Fruit fly (Drosophila melanogaster): Measurements from ENCODE around the gene CG14929.

DNA sequence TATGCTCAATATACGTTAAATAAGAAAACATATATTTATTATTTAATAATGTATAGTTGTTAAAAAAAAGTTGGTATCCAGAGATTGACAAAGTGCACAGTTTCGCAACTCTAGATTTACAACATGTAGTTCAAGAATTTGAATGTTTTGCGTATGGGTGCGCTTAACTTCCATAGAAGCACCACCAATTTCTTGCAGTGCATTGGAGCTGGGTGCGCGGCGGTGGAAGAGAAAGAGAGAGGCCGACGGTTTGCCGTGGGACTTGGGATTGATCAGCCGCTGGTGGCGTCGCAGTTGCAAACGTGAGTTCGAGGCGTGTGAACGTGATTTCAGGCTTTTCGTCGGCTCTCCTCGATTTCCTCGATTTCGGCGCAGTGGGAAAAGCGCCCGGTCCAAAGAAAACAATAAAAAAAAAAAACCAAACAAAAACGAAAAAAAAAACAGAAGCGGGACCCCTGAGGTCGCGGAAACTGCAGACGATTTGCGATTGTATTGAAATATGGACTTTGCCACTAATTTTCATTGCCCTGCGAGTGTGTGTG, 18.1 kb upstream of the CG14929 start, which contains the start of gene spz4:
- TF ChIP-seq CG15336 (GFP tag; IDR thresholded peaks at IDR 0.05) (peak; percentile 56), pdm3 (GFP tag; optimal IDR thresholded peaks at IDR 0.05) (no peak), Lpt (GFP tag; optimal IDR thresholded peaks at IDR 0.05) (no peak), fd59A (GFP tag; optimal IDR thresholded peaks at IDR 0.05) (no peak), Sox102F (GFP tag; optimal IDR thresholded peaks at IDR 0.05) (no peak), svp (GFP tag) (peak; percentile 19), Hr39 (GFP tag; optimal IDR thresholded peaks at IDR 0.05) (no peak)
